Worm (Caenorhabditis elegans) whole organism, L1 larva: ENCODE measurements around the gene gtf-2E1.

Experiments used
- ama-1 ChIP-seq: fragments of 150-350 bp; optimal IDR thresholded peaks from 2 replicates; lab custom pipeline; 2014
- hlh-17 ChIP-seq: fragments of 200-800 bp; sonication (Bioruptor generic); optimal IDR thresholded peaks from 2 replicates; lab custom pipeline; 2018; ENCODE audit warnings: missing genetic modification characterization, mild to moderate bottlenecking, missing compliant biosample characterization, moderate library complexity, borderline replicate concordance
- lin-14 ChIP-seq: fragments of 200-800 bp; sonication (Bioruptor generic); optimal IDR thresholded peaks from 2 replicates; lab custom pipeline; 2018; ENCODE audit warnings: mild to moderate bottlenecking, missing genetic modification characterization, moderate library complexity, missing compliant biosample characterization
- snpc-4 ChIP-seq: fragments of 150-350 bp; optimal IDR thresholded peaks from 2 replicates; lab custom pipeline; 2014; ENCODE audit warnings: missing biosample characterization, missing genetic modification characterization

ce11 chrIV:17265716-17266115 lies 10.6 kb downstream of the gtf-2E1 start:
- TF ChIP-seq snpc-4, result no peak
- TF ChIP-seq ama-1 (lab: Kevin White, UChicago), result no peak
- no peak for TF ChIP-seq hlh-17 (GFP tag; lab: Kevin White, UChicago)
- no peak for TF ChIP-seq lin-14
